Worm (Caenorhabditis elegans) whole organism, early embryonic: Measurements from ENCODE around the gene rig-4.

Experiments
- ama-1 ChIP-seq: fragments of 150-350 bp; optimal IDR thresholded peaks from 2 replicates; lab custom pipeline; 2014
- ets-7 ChIP-seq: sonication (generic microtip); optimal IDR thresholded peaks from 2 replicates; lab custom pipeline; 2016; ENCODE audit warnings: missing genotype, missing genetic modification characterization, missing compliant biosample characterization
- hmbx-1 ChIP-seq: sonication (generic microtip); optimal IDR thresholded peaks from 2 replicates; lab custom pipeline; 2016; ENCODE audit warnings: mild to moderate bottlenecking, missing genetic modification characterization, missing compliant biosample characterization
- hmg-4 ChIP-seq: fragments of 200-800 bp; sonication (Bioruptor generic); optimal IDR thresholded peaks from 2 replicates; lab custom pipeline; 2018; ENCODE audit warnings: mild to moderate bottlenecking, missing genetic modification characterization, missing compliant biosample characterization
- hnd-1 ChIP-seq: sonication (generic microtip); optimal IDR thresholded peaks from 2 replicates; lab custom pipeline; 2016; ENCODE audit warnings: missing genetic modification characterization, missing compliant biosample characterization
- scrt-1 ChIP-seq: fragments of 200-800 bp; sonication (Bioruptor generic); IDR thresholded peaks from 2 replicates; pipeline ENCODE4 v1.3.6; 2022; ENCODE audit warnings: missing genetic modification characterization, missing compliant biosample characterization

DNA sequence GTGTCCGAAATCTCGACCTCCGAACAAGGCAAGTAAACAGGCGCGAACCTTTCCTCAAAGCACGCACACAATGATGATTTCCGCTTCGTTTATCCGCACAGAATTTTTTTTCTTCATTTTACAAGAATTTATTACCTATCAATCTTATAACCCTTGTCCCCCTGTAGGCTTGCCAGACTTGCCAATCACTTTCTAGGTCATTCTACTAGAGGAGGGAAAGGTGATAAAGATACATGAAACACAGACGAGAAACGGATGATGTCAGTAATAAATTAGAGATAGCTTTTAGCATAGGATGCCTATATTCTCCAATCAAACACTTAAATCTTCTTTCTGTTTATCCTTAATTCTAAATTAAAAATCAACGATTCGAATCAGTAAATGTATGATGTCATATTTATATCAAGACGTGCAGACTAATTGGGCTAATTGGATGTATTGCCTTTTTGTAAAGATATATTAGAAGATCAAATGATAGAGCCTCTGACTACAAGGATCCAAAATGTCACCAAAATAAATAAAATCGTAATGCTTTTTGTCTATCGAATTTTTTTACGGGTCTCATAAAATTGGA, 23.5 kb upstream of the rig-4 start:
- TF ChIP-seq ama-1 (lab: Kevin White, UChicago) (no peak), ets-7 (tag; lab: Kevin White, UChicago) (no peak), hmbx-1 (tag; lab: Kevin White, UChicago) (no peak), hnd-1 (no peak), hmg-4 (GFP tag; lab: Kevin White, UChicago) (no peak), scrt-1 (no peak)
